Fruit fly (Drosophila melanogaster): ENCODE measurements around the gene GstD9.

The GstD9 gene

dm6 chr3R:12370643-12370995 is 3.3 kb upstream of the GstD9 start:
- TF ChIP-seq nom (GFP tag; optimal IDR thresholded peaks at IDR 0.05) (peak; percentile 59), CG13894 (tag; optimal IDR thresholded peaks at IDR 0.05) (peak; percentile 97), Trl (optimal IDR thresholded peaks at IDR 0.05) (peak; percentile 53 to 72), Trl (GFP tag; optimal IDR thresholded peaks at IDR 0.05) (no peak), chinmo (GFP tag; IDR thresholded peaks at IDR 0.05; ENCODE audit: partially characterized antibody) (0 out of 4 replicates have a peak, but pooled peaks have one; percentile 68), gro (GFP tag; optimal IDR thresholded peaks at IDR 0.05) (peak; percentile 2), sd (tag; optimal IDR thresholded peaks at IDR 0.05) (peak; percentile 92), chm (GFP tag; IDR thresholded peaks at IDR 0.05) (peak; percentile 27; the same call in 1 of the 2 replicates), CG16815 (GFP tag; optimal IDR thresholded peaks at IDR 0.05) (no peak), corto (GFP tag; optimal IDR thresholded peaks at IDR 0.05) (peak; percentile 66), CG34422 (GFP tag; IDR thresholded peaks at IDR 0.05) (peak; percentile 10; the same call in 1 of the 3 replicates), CG3163 (GFP tag; optimal IDR thresholded peaks at IDR 0.05) (peak; percentile 94), CG10543 (GFP tag; optimal IDR thresholded peaks at IDR 0.05) (peak; percentile 36), nau (GFP tag; optimal IDR thresholded peaks at IDR 0.05) (no peak), CG34376 (GFP tag; optimal IDR thresholded peaks at IDR 0.05) (peak; percentile 66), BtbVII (GFP tag; optimal IDR thresholded peaks at IDR 0.05) (peak; percentile 29), Hr78 (GFP tag; optimal IDR thresholded peaks at IDR 0.05) (peak in 1 of 2 experiments; percentile 61), C15 (GFP tag; IDR thresholded peaks at IDR 0.05) (no peak), pzg (GFP tag; optimal IDR thresholded peaks at IDR 0.05) (no peak), CG12769 (tag; optimal IDR thresholded peaks at IDR 0.05) (peak; percentile 64)

dm6 chr3R:12369793-12370642 is 2.7 kb upstream of the GstD9 start:
- TF ChIP-seq CHES-1-like (GFP tag; optimal IDR thresholded peaks at IDR 0.05) (no peak), aop (GFP tag; IDR thresholded peaks at IDR 0.05) (no peak), ab (GFP tag; optimal IDR thresholded peaks at IDR 0.05) (no peak), ttk (GFP tag; IDR thresholded peaks at IDR 0.05) (no peak), sens (GFP tag) (peak; percentile 69), p53 (GFP tag; optimal IDR thresholded peaks at IDR 0.05) (no peak), fd3F (GFP tag; optimal IDR thresholded peaks at IDR 0.05) (no peak), usp (GFP tag; optimal IDR thresholded peaks at IDR 0.05) (no peak), az2 (GFP tag; optimal IDR thresholded peaks at IDR 0.05) (peak; percentile 4), zfh2 (GFP tag; optimal IDR thresholded peaks at IDR 0.05) (no peak), CG2889 (GFP tag; IDR thresholded peaks at IDR 0.05) (no peak), Ada2b (GFP tag; IDR thresholded peaks at IDR 0.05) (no peak), D (optimal IDR thresholded peaks at IDR 0.05) (no peak), D (GFP tag; optimal IDR thresholded peaks at IDR 0.05) (no peak), CG3281 (GFP tag; optimal IDR thresholded peaks at IDR 0.05) (peak; percentile 2), CG13894 (tag; optimal IDR thresholded peaks at IDR 0.05) (no peak), CG1024 (GFP tag; IDR thresholded peaks at IDR 0.05) (no peak), CG12071 (GFP tag; optimal IDR thresholded peaks at IDR 0.05) (no peak), CG6272 (GFP tag; IDR thresholded peaks at IDR 0.05) (no peak), pita (GFP tag; optimal IDR thresholded peaks at IDR 0.05) (no peak), CG10979 (tag; optimal IDR thresholded peaks at IDR 0.05) (no peak), sr (GFP tag; IDR thresholded peaks at IDR 0.05) (no peak), CG7928 (GFP tag; optimal IDR thresholded peaks at IDR 0.05) (no peak), sima (GFP tag; optimal IDR thresholded peaks at IDR 0.05) (no peak), oc (tag; optimal IDR thresholded peaks at IDR 0.05) (no peak), CG15696 (tag; optimal IDR thresholded peaks at IDR 0.05) (peak; percentile 67), CG13123 (GFP tag; optimal IDR thresholded peaks at IDR 0.05) (no peak), CG4730 (GFP tag; IDR thresholded peaks at IDR 0.05) (no peak), vvl (GFP tag; IDR thresholded peaks at IDR 0.05) (no peak), CG12769 (tag; optimal IDR thresholded peaks at IDR 0.05) (no peak), CG8359 (GFP tag; optimal IDR thresholded peaks at IDR 0.05; ENCODE audit: borderline replicate concordance) (no peak), eve (GFP tag; optimal IDR thresholded peaks at IDR 0.05) (peak in 1 of 2 experiments; percentile 13)
